Fruit fly (Drosophila melanogaster) S2 (cell line): ENCODE results near the gene Pdss2.

Experiments
- CG8478 ChIP-seq: fragments of >200 bp; optimal IDR thresholded peaks from 2 replicates; lab custom pipeline; 2018
- CTCF ChIP-seq, 2 experiments: fragments of >200 bp; optimal IDR thresholded peaks; 2 replicates each; lab custom pipeline; 2018

DNA sequence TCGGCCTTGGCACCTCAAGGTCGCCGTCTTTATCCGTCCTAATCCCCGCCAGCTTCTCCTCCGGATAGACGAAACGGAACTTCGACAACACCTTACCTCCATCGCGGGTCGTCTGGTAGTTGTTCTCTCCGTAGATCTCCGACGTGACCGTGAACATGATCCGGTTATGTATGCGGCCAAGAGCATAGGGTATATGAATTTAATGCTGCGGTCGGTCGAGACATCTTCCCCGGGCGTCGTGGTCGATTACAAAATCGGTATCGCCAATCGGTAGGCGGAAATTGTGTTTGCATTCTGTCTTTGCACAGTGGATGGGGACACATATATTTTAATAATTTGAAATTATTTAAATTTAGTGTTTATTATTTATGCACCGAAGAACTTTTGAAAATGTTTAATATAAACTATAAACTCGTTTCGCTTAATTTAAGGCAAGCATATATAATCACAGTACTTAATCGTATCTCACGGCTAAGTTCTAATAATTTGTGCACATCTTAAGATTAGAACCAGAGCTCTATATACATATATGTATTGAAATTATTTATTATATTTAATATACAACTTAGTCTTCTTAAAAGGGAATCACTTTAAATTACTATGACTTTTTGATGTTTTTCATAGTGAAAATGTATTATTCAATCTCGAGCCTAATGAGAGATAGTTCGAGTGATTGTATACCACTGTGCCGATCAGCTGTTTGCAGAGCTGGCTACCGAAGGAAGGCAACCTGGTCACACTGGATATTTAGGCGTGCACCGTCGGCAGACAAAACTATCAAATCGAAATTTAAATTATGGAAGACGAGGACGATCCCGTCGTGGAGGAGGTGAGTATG is 3.6 kb downstream of the Pdss2 start, which contains the start of the genes CG10584 and Polr3E:
- TF ChIP-seq CTCF (optimal IDR thresholded peaks at IDR 0.05; lab: Kevin White, UChicago) (no peak), CG8478 (lab: Kevin White, UChicago) (no peak)
